Worm (Caenorhabditis elegans): ENCODE data around the gene T01B11.1.

DNA sequence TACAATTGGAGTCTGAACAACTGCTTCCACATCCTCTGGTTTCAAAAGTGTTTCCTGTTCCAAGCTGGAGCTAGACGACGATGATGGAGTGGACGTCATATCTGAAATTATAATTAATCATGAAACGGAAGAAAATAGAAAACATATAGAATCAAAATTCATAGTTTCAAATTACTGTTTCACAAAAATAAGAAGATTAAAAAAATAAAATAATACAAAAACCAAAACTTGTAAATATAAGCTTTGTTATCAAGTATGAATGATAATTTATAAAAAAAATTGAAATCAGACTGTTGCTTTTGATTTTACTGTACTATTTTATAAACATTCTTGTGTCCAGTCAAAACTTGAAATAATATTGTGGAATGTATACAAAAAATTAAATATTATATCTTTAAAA lies 16.7 kb downstream of the T01B11.1 start, which contains the start of gene str-176:
- no peak for TF ChIP-seq aly-1 (tag; optimal IDR thresholded peaks at IDR 0.05)
- no peak for TF ChIP-seq ama-1 (optimal IDR thresholded peaks at IDR 0.05)
- no peak for TF ChIP-seq flt-1 (GFP tag; IDR thresholded peaks at IDR 0.05)
- no peak for TF ChIP-seq tbx-37 (GFP tag; conservative IDR thresholded peaks at IDR 0.05)
